Fruit fly (Drosophila melanogaster) whole organism, pupa: ENCODE data around the gene mthl6.

Source experiments
- CG12605 ChIP-seq: fragments of 200-800 bp; sonication (Bioruptor generic); IDR thresholded peaks from 2 replicates; pipeline ENCODE4 v1.3.6; 2022; ENCODE audit warnings: missing biosample characterization, missing genetic modification characterization
- CG17806 ChIP-seq: fragments of 200-800 bp; sonication (Bioruptor generic); optimal IDR thresholded peaks from 2 replicates; lab custom pipeline; 2018; ENCODE audit warnings: missing biosample characterization, mild to moderate bottlenecking, missing genetic modification characterization, moderate library complexity
- CG34367 ChIP-seq: fragments of 200-800 bp; sonication (Bioruptor generic); optimal IDR thresholded peaks from 2 replicates; lab custom pipeline; 2018; ENCODE audit warnings: missing biosample characterization, mild to moderate bottlenecking, missing genetic modification characterization
- CG8159 ChIP-seq: fragments of 200-800 bp; sonication (Bioruptor generic); optimal IDR thresholded peaks from 3 replicates; lab custom pipeline; 2018; ENCODE audit warnings: missing biosample characterization, mild to moderate bottlenecking, missing genetic modification characterization, moderate library complexity
- CG8301 ChIP-seq: fragments of 200-800 bp; sonication (Bioruptor generic); optimal IDR thresholded peaks from 2 replicates; lab custom pipeline; 2018; ENCODE audit warnings: missing biosample characterization, mild to moderate bottlenecking, missing genetic modification characterization
- CG9948 ChIP-seq: fragments of 200-800 bp; sonication (Bioruptor generic); optimal IDR thresholded peaks from 2 replicates; lab custom pipeline; 2018; ENCODE audit warnings: missing biosample characterization, mild to moderate bottlenecking, missing genetic modification characterization, moderate library complexity
- EcR ChIP-seq: fragments of 200-800 bp; sonication (Bioruptor generic); optimal IDR thresholded peaks from 3 replicates; lab custom pipeline; 2019; ENCODE audit warnings: missing biosample characterization, missing genetic modification characterization, mild to moderate bottlenecking, moderate library complexity, missing genetic modification reagents
- Ets98B ChIP-seq: fragments of 200-800 bp; sonication (Bioruptor generic); IDR thresholded peaks from 2 replicates; pipeline ENCODE4 v1.3.6; 2022; ENCODE audit warnings: missing biosample characterization, missing genetic modification characterization
- Pif1A ChIP-seq: fragments of 200-800 bp; sonication (Bioruptor generic); optimal IDR thresholded peaks from 3 replicates; lab custom pipeline; 2016; ENCODE audit warnings: missing biosample characterization, missing genetic modification characterization

DNA sequence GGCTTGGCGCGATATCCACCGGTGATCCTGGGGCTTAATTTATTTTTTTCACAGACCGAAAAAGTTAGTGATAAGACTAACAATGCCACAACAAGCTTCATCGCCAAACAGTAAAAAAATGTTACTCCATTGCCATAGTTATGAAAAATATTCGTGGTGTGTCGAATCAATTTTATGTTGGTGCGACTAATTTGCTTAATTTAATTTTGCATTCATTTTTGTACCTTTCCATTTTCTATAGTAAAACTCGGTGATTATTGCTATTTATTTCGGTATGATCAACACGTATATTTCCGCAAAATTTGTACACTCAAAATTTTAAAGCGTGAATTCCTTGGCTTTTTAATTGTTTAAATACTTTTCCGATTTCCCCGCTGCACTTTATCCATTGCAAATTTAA lies 45.1 kb upstream of the mthl6 start, which contains the start of gene sphinx2:
- no peak for TF ChIP-seq CG8159 (tag; lab: Kevin White, UChicago)
- TF ChIP-seq Pif1A (GFP tag; lab: Kevin White, UChicago): no peak
- no peak for TF ChIP-seq CG12605
- no peak for TF ChIP-seq Ets98B (GFP tag; lab: Robert Waterston, UW)
- no peak for TF ChIP-seq CG17806
- no peak for TF ChIP-seq CG9948 (tag; lab: Kevin White, UChicago)
- no peak for TF ChIP-seq CG8301 (tag; lab: Kevin White, UChicago)
- TF ChIP-seq CG34367 (tag; lab: Kevin White, UChicago): no peak
- TF ChIP-seq EcR (GFP tag; lab: Kevin White, UChicago): no peak
